Worm (Caenorhabditis elegans) whole organism, mixed stage, embryonic: ENCODE measurements around the gene srsx-2.

Source experiments
- M03D4.4 ChIP-seq: sonication (generic microtip); optimal IDR thresholded peaks from 2 replicates; lab custom pipeline; 2017; ENCODE audit warnings: mild to moderate bottlenecking, missing genetic modification characterization, missing compliant biosample characterization
- bed-3 ChIP-seq: fragments of 200-800 bp; sonication (Bioruptor generic); optimal IDR thresholded peaks from 3 replicates; lab custom pipeline; 2018; ENCODE audit warnings: mild to moderate bottlenecking, missing genetic modification characterization, moderate library complexity, missing compliant biosample characterization
- blmp-1 ChIP-seq: fragments of 150-350 bp; optimal IDR thresholded peaks from 2 replicates; lab custom pipeline; 2014; ENCODE audit warnings: missing biosample characterization, missing genetic modification characterization
- ceh-39 ChIP-seq: fragments of 150-350 bp; optimal IDR thresholded peaks from 2 replicates; lab custom pipeline; 2014; ENCODE audit warnings: missing biosample characterization, missing genetic modification characterization
- ceh-83 ChIP-seq: fragments of 200-800 bp; sonication (Bioruptor generic); optimal IDR thresholded peaks from 2 replicates; lab custom pipeline; 2018; ENCODE audit warnings: mild to moderate bottlenecking, missing genetic modification characterization, missing compliant biosample characterization
- ces-1 ChIP-seq: fragments of 150-350 bp; optimal IDR thresholded peaks from 2 replicates; lab custom pipeline; 2014; ENCODE audit warnings: missing biosample characterization, missing genetic modification reagents, missing genetic modification characterization
- cnd-1 ChIP-seq: fragments of 200-800 bp; sonication (Bioruptor generic); optimal IDR thresholded peaks from 2 replicates; lab custom pipeline; 2018; ENCODE audit warnings: mild to moderate bottlenecking, missing genetic modification characterization, missing compliant biosample characterization
- drap-1 ChIP-seq: fragments of 200-800 bp; sonication (Bioruptor generic); optimal IDR thresholded peaks from 3 replicates; lab custom pipeline; 2018; ENCODE audit warnings: mild to moderate bottlenecking, missing genetic modification characterization, missing compliant biosample characterization
- elt-1 ChIP-seq: sonication (generic microtip); optimal IDR thresholded peaks from 2 replicates; lab custom pipeline; 2017; ENCODE audit warnings: missing genetic modification characterization, mild to moderate bottlenecking, missing compliant biosample characterization, antibody characterized with exemption, moderate library complexity, borderline replicate concordance; ENCODE audit not compliant: insufficient read depth
- elt-3 ChIP-seq: fragments of 150-350 bp; optimal IDR thresholded peaks from 2 replicates; lab custom pipeline; 2014; ENCODE audit warnings: missing biosample characterization, missing genetic modification characterization
- flh-1 ChIP-seq: fragments of 200-800 bp; sonication (Bioruptor generic); optimal IDR thresholded peaks from 2 replicates; lab custom pipeline; 2018; ENCODE audit warnings: mild to moderate bottlenecking, missing genetic modification characterization, moderate library complexity, missing compliant biosample characterization
- ham-2 ChIP-seq: fragments of 200-800 bp; sonication (Bioruptor generic); optimal IDR thresholded peaks from 2 replicates; lab custom pipeline; 2018; ENCODE audit warnings: mild to moderate bottlenecking, missing genetic modification characterization, missing compliant biosample characterization
- hlh-1 ChIP-seq: fragments of 150-350 bp; optimal IDR thresholded peaks from 2 replicates; lab custom pipeline; 2014; ENCODE audit warnings: missing biosample characterization, missing genetic modification reagents, missing genetic modification characterization
- lin-13 ChIP-seq: fragments of 150-350 bp; optimal IDR thresholded peaks from 2 replicates; lab custom pipeline; 2014; ENCODE audit warnings: missing biosample characterization, missing genetic modification characterization
- lin-32 ChIP-seq: fragments of 200-800 bp; sonication (Bioruptor generic); optimal IDR thresholded peaks from 2 replicates; lab custom pipeline; 2018; ENCODE audit warnings: mild to moderate bottlenecking, missing genetic modification characterization, missing compliant biosample characterization
- lsy-2 ChIP-seq: fragments of 150-350 bp; optimal IDR thresholded peaks from 2 replicates; lab custom pipeline; 2014; ENCODE audit warnings: missing biosample characterization, missing genetic modification characterization
- mab-5 ChIP-seq: fragments of 150-350 bp; optimal IDR thresholded peaks from 2 replicates; lab custom pipeline; 2014; ENCODE audit warnings: missing biosample characterization, missing genetic modification characterization
- mep-1 ChIP-seq: fragments of 150-350 bp; optimal IDR thresholded peaks from 2 replicates; lab custom pipeline; 2017; ENCODE audit warnings: missing biosample characterization, missing genetic modification reagents, missing genetic modification characterization, inconsistent platforms
- mls-2 ChIP-seq: sonication (generic microtip); optimal IDR thresholded peaks from 2 replicates; lab custom pipeline; 2016; ENCODE audit warnings: mild to moderate bottlenecking, missing genetic modification characterization, moderate library complexity, missing compliant biosample characterization
- nhr-12 ChIP-seq: fragments of 150-350 bp; optimal IDR thresholded peaks from 2 replicates; lab custom pipeline; 2014; ENCODE audit warnings: missing biosample characterization, missing genetic modification characterization
- nhr-2 ChIP-seq: fragments of 150-350 bp; optimal IDR thresholded peaks from 2 replicates; lab custom pipeline; 2014; ENCODE audit warnings: missing biosample characterization, missing genetic modification characterization
- nhr-237 ChIP-seq: fragments of 150-350 bp; optimal IDR thresholded peaks from 2 replicates; lab custom pipeline; 2014; ENCODE audit warnings: missing biosample characterization, missing genetic modification characterization
- nhr-28 ChIP-seq: fragments of 150-350 bp; optimal IDR thresholded peaks from 2 replicates; lab custom pipeline; 2014; ENCODE audit warnings: missing biosample characterization, missing genetic modification characterization
- nhr-76 ChIP-seq: sonication (generic microtip); optimal IDR thresholded peaks from 2 replicates; lab custom pipeline; 2017; ENCODE audit warnings: missing biosample characterization, missing genetic modification characterization
- pha-4 ChIP-seq: fragments of 150-350 bp; optimal IDR thresholded peaks from 2 replicates; lab custom pipeline; 2018; ENCODE audit warnings: missing biosample characterization, missing genetic modification reagents, missing genetic modification characterization
- sem-2 ChIP-seq: fragments of 200-800 bp; sonication (Bioruptor generic); optimal IDR thresholded peaks from 2 replicates; lab custom pipeline; 2018; ENCODE audit warnings: mild to moderate bottlenecking, missing genetic modification characterization, missing compliant biosample characterization
- snpc-4 ChIP-seq: fragments of 150-350 bp; optimal IDR thresholded peaks from 2 replicates; lab custom pipeline; 2014; ENCODE audit warnings: missing biosample characterization, missing genetic modification characterization
- sptf-1 ChIP-seq: sonication (generic microtip); optimal IDR thresholded peaks from 2 replicates; lab custom pipeline; 2017; ENCODE audit warnings: mild to moderate bottlenecking, missing genetic modification characterization, moderate library complexity, missing compliant biosample characterization
- tbx-8 ChIP-seq: fragments of 200-800 bp; sonication (Bioruptor generic); optimal IDR thresholded peaks from 2 replicates; lab custom pipeline; 2018; ENCODE audit warnings: mild to moderate bottlenecking, missing genetic modification characterization, moderate library complexity, missing compliant biosample characterization
- unc-120 ChIP-seq: sonication (generic microtip); optimal IDR thresholded peaks from 2 replicates; lab custom pipeline; 2017; ENCODE audit warnings: missing genetic modification characterization, missing compliant biosample characterization; ENCODE audit not compliant: poor library complexity, severe bottlenecking
- unc-39 ChIP-seq: fragments of 150-350 bp; optimal IDR thresholded peaks from 2 replicates; lab custom pipeline; 2014; ENCODE audit warnings: missing biosample characterization, missing genetic modification characterization
- unc-62 ChIP-seq: fragments of 150-350 bp; optimal IDR thresholded peaks from 2 replicates; lab custom pipeline; 2014; ENCODE audit warnings: missing biosample characterization, missing genetic modification reagents, missing genetic modification characterization
- zip-8 ChIP-seq: fragments of 150-350 bp; optimal IDR thresholded peaks from 2 replicates; lab custom pipeline; 2014; ENCODE audit warnings: missing biosample characterization, missing genetic modification characterization
- ztf-11 ChIP-seq: fragments of 150-350 bp; optimal IDR thresholded peaks from 2 replicates; lab custom pipeline; 2014; ENCODE audit warnings: missing biosample characterization, missing genetic modification characterization

srsx-2 gene

DNA sequence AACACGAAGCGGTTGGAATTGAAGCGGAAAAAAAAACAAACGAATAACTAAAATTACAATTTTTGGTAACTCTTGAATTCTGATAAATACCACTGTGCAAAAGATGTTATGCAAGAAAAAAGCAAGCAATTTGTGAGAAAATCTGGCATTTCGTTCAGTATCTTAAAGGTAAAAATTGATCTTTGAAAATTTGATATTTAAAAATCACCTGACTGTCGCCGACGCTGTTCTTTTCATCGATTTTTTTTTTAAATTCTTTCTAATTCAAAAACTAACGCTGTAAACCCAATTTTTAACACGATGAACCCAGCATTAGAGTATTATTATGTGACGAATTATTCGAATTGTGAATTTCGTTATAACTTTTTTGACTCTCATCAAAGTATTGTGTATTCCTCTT is 35.5 kb upstream of the srsx-2 start, which contains the start of gene srh-123:
TSS of gene srh-123 (plus strand) at position 301 of the 400 bp plus-strand sequence.
- TF ChIP-seq drap-1 (GFP tag; lab: Kevin White, UChicago) (no peak), unc-39 (tag; lab: Kevin White, UChicago) (no peak), unc-120 (no peak), nhr-12 (tag; lab: Kevin White, UChicago) (no peak), ztf-11 (tag; lab: Kevin White, UChicago) (no peak), cnd-1 (no peak), M03D4.4 (no peak), sptf-1 (tag; lab: Kevin White, UChicago) (no peak), ceh-39 (tag; lab: Kevin White, UChicago) (no peak), ham-2 (GFP tag; lab: Kevin White, UChicago) (no peak), mep-1 (tag; lab: Kevin White, UChicago) (no peak), lin-32 (GFP tag; lab: Kevin White, UChicago) (no peak), ces-1 (no peak), sem-2 (GFP tag; lab: Kevin White, UChicago) (no peak), lsy-2 (tag; lab: Kevin White, UChicago) (no peak), mls-2 (no peak), nhr-237 (tag; lab: Kevin White, UChicago) (no peak), nhr-2 (no peak), elt-1 (tag; lab: Kevin White, UChicago) (no peak), hlh-1 (tag; lab: Kevin White, UChicago) (no peak)

DNA sequence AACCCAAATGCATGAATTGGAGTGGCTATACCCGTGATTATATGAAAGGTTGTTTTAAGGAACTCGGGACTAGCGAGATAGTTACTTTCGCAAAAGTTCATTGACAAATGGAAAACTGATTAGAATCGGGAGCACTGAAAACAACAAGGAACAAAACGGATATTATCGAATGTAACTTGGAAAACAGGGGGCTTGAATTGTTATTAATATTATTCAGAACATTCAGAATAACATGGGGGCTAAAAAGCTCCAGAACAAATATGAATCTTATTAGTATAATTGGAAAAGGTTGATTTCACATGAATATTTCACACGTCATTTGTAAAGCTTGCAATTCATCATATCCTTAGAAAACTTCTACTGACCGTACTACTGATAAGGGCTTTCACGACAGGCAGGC is 33.3 kb upstream of the srsx-2 start, which contains the start of gene srh-235:
TSS of gene srh-235 (minus strand) at position 101 of the 400 bp plus-strand sequence.
- no peak for TF ChIP-seq nhr-12 (tag; lab: Kevin White, UChicago)
- no peak for TF ChIP-seq lin-13 (tag; lab: Kevin White, UChicago)
- no peak for TF ChIP-seq zip-8 (tag; lab: Kevin White, UChicago)
- no peak for TF ChIP-seq tbx-8 (GFP tag; lab: Kevin White, UChicago)
- TF ChIP-seq ceh-83: no peak
- no peak for TF ChIP-seq ztf-11 (tag; lab: Kevin White, UChicago)
- no peak for TF ChIP-seq hlh-1 (tag; lab: Kevin White, UChicago)
- no peak for TF ChIP-seq lsy-2 (tag; lab: Kevin White, UChicago)
- TF ChIP-seq ces-1: no peak
- no peak for TF ChIP-seq sptf-1 (tag; lab: Kevin White, UChicago)
- TF ChIP-seq bed-3 (GFP tag; lab: Kevin White, UChicago): no peak
- no peak for TF ChIP-seq elt-1 (tag; lab: Kevin White, UChicago)
- TF ChIP-seq mab-5 (tag; lab: Kevin White, UChicago): no peak
- TF ChIP-seq nhr-2: no peak
- no peak for TF ChIP-seq sem-2 (GFP tag; lab: Kevin White, UChicago)
- TF ChIP-seq unc-39 (tag; lab: Kevin White, UChicago): no peak
- TF ChIP-seq unc-120: no peak

DNA sequence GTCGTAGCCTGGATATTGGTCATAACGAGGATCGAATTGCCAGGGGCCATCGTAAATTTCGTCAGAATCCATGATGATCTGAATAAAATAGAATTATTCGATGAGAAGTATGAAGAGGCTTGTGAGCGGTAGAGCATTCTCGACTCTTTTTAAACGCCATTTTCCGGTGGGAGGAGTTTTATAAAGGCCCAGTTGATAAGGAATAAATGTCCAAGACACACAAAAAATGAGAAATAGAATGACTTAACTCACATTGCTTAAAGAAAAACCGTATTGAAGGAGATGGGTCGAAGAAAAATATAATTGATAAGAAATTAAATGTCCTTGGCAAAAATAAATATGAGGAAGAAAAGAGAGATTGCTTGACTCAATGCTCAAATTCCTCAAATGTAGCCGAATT is 31.0 kb upstream of the srsx-2 start, which contains the start of gene F20E11.17:
TSS of gene F20E11.17 (minus strand) at position 101 of the 400 bp plus-strand sequence.
- TF ChIP-seq elt-3 (tag; lab: Kevin White, UChicago): no peak
- no peak for TF ChIP-seq snpc-4 (tag; lab: Kevin White, UChicago)
- no peak for TF ChIP-seq lin-32 (GFP tag; lab: Kevin White, UChicago)
- no peak for TF ChIP-seq nhr-28 (tag; lab: Kevin White, UChicago)
- no peak for TF ChIP-seq ces-1
- TF ChIP-seq unc-120: no peak
- no peak for TF ChIP-seq drap-1 (GFP tag; lab: Kevin White, UChicago)
- no peak for TF ChIP-seq sem-2 (GFP tag; lab: Kevin White, UChicago)
- no peak for TF ChIP-seq lin-13 (tag; lab: Kevin White, UChicago)
- TF ChIP-seq nhr-76 (tag; lab: Kevin White, UChicago): no peak
- TF ChIP-seq zip-8 (tag; lab: Kevin White, UChicago): no peak
- TF ChIP-seq flh-1 (GFP tag; lab: Kevin White, UChicago): no peak
- no peak for TF ChIP-seq ztf-11 (tag; lab: Kevin White, UChicago)
- TF ChIP-seq M03D4.4: no peak

DNA sequence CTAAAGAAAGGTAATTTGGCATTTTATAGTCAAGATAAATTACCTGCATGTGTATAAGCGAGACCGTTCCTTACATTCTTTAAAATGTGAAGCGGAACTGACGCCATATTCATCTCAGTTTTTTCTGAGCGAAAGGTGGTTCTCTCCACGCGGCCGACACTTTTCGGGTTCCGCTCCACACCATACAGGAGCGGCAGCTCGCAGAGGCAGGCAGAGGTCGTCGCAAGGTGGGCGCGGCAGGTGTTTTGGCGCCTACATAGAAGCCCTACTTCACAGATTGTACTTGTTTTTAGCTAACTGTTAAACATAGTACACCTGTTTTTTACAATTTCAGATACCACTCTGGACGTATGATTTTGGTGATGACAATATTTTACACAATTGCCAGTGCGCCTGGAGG is 29.7 kb upstream of the srsx-2 start:
- no peak for TF ChIP-seq zip-8 (tag; lab: Kevin White, UChicago)
- TF ChIP-seq mls-2: no peak
- no peak for TF ChIP-seq lsy-2 (tag; lab: Kevin White, UChicago)
- TF ChIP-seq mep-1 (tag; lab: Kevin White, UChicago): no peak
- TF ChIP-seq nhr-28 (tag; lab: Kevin White, UChicago): no peak
- no peak for TF ChIP-seq flh-1 (GFP tag; lab: Kevin White, UChicago)
- no peak for TF ChIP-seq ham-2 (GFP tag; lab: Kevin White, UChicago)
- no peak for TF ChIP-seq elt-1 (tag; lab: Kevin White, UChicago)
- TF ChIP-seq sptf-1 (tag; lab: Kevin White, UChicago): no peak
- no peak for TF ChIP-seq hlh-1 (tag; lab: Kevin White, UChicago)
- TF ChIP-seq bed-3 (GFP tag; lab: Kevin White, UChicago): no peak
- no peak for TF ChIP-seq unc-62 (GFP tag; lab: Kevin White, UChicago)
- no peak for TF ChIP-seq ces-1
- TF ChIP-seq snpc-4 (tag; lab: Kevin White, UChicago): no peak
- TF ChIP-seq lin-32 (GFP tag; lab: Kevin White, UChicago): no peak
- TF ChIP-seq pha-4 (tag; lab: Kevin White, UChicago): no peak
- TF ChIP-seq blmp-1 (tag; lab: Kevin White, UChicago): no peak
- no peak for TF ChIP-seq lin-13 (tag; lab: Kevin White, UChicago)
